Fruit fly (Drosophila melanogaster) whole organism, embryonic: ENCODE measurements around the gene Drsl1.

Source experiments
- Abd-B ChIP-seq: fragments of 200-800 bp; sonication (Bioruptor generic); optimal IDR thresholded peaks from 2 replicates; lab custom pipeline; 2018; ENCODE audit warnings: missing biosample characterization, mild to moderate bottlenecking, missing genetic modification characterization, moderate library complexity
- Antp ChIP-seq: fragments of 200-800 bp; sonication (Bioruptor generic); optimal IDR thresholded peaks from 3 replicates; lab custom pipeline; 2016; ENCODE audit warnings: missing biosample characterization, missing genetic modification characterization
- Atf6 ChIP-seq: fragments of 200-800 bp; sonication (Bioruptor generic); IDR thresholded peaks from 2 replicates; pipeline ENCODE4 v1.3.6; 2022; ENCODE audit warnings: missing biosample characterization, missing genetic modification characterization
- Awh ChIP-seq: fragments of 200-800 bp; sonication (Bioruptor generic); IDR thresholded peaks from 2 replicates; pipeline ENCODE4, ENCODE4 v1.3.6; 2022; ENCODE audit warnings: missing biosample characterization, missing genetic modification characterization
- BEAF-32 ChIP-seq: fragments of 200-800 bp; sonication (Bioruptor generic); optimal IDR thresholded peaks from 3 replicates; lab custom pipeline; 2017; ENCODE audit warnings: missing biosample characterization, missing genetic modification characterization, mild to moderate bottlenecking, moderate library complexity, missing genetic modification reagents
- C15 ChIP-seq: fragments of 200-800 bp; sonication (Bioruptor generic); IDR thresholded peaks from 3 replicates; pipeline ENCODE4 v1.3.6; 2022; ENCODE audit warnings: missing biosample characterization, missing genetic modification characterization
- CG10274 ChIP-seq: fragments of 200-800 bp; sonication (Bioruptor generic); optimal IDR thresholded peaks from 3 replicates; lab custom pipeline; 2017; ENCODE audit warnings: missing biosample characterization, mild to moderate bottlenecking, missing genetic modification characterization
- CG10321 ChIP-seq: fragments of 200-800 bp; sonication (Bioruptor generic); IDR thresholded peaks from 2 replicates; pipeline ENCODE4 v1.3.6; 2022; ENCODE audit warnings: missing biosample characterization, missing genetic modification characterization
- CG11085 ChIP-seq: fragments of 200-800 bp; sonication (Bioruptor generic); IDR thresholded peaks from 2 replicates; pipeline ENCODE4 v1.3.6; 2022; ENCODE audit warnings: missing biosample characterization, missing genetic modification characterization
- CG12071 ChIP-seq: fragments of 200-800 bp; sonication (Bioruptor generic); optimal IDR thresholded peaks from 3 replicates; lab custom pipeline; 2018; ENCODE audit warnings: missing biosample characterization, mild to moderate bottlenecking, missing genetic modification characterization
- CG13624 ChIP-seq: fragments of 200-800 bp; sonication (Bioruptor generic); optimal IDR thresholded peaks from 2 replicates; lab custom pipeline; 2016; ENCODE audit warnings: missing biosample characterization, missing genetic modification characterization
- CG15601 ChIP-seq: fragments of 200-800 bp; sonication (Bioruptor generic); optimal IDR thresholded peaks from 3 replicates; lab custom pipeline; 2019; ENCODE audit warnings: missing biosample characterization, mild to moderate bottlenecking, missing genetic modification characterization, moderate library complexity
- CG16779 ChIP-seq: fragments of 200-800 bp; sonication (Bioruptor generic); IDR thresholded peaks from 2 replicates; pipeline ENCODE4 v1.3.6; 2022; ENCODE audit warnings: missing biosample characterization, missing genetic modification characterization
- CG16813 ChIP-seq: fragments of 200-800 bp; sonication (Bioruptor generic); IDR thresholded peaks from 3 replicates; pipeline ENCODE4 v1.3.6; 2022; ENCODE audit warnings: missing biosample characterization, missing genetic modification characterization; ENCODE audit not compliant: partially characterized antibody
- CG17829 ChIP-seq: fragments of 200-800 bp; optimal IDR thresholded peaks from 2 replicates; lab custom pipeline; 2019; ENCODE audit warnings: missing biosample characterization, mild to moderate bottlenecking, missing genetic modification characterization, moderate library complexity
- CG18262 ChIP-seq: fragments of 200-800 bp; optimal IDR thresholded peaks from 3 replicates; lab custom pipeline; 2019; ENCODE audit warnings: missing biosample characterization, mild to moderate bottlenecking, missing genetic modification characterization, moderate library complexity
- CG2120 ChIP-seq: fragments of 200-800 bp; sonication (Bioruptor generic); optimal IDR thresholded peaks from 3 replicates; lab custom pipeline; 2016; ENCODE audit warnings: missing biosample characterization, missing genetic modification characterization
- CG2678 ChIP-seq: fragments of 200-800 bp; sonication (Bioruptor generic); optimal IDR thresholded peaks from 3 replicates; lab custom pipeline; 2019; ENCODE audit warnings: missing biosample characterization, mild to moderate bottlenecking, missing genetic modification characterization, moderate library complexity
- CG4854 ChIP-seq: fragments of 200-800 bp; sonication (Bioruptor generic); optimal IDR thresholded peaks from 2 replicates; lab custom pipeline; 2016; ENCODE audit warnings: missing biosample characterization, missing genetic modification characterization, inconsistent platforms
- CG6813 ChIP-seq: fragments of 200-800 bp; sonication (Bioruptor generic); optimal IDR thresholded peaks from 2 replicates; lab custom pipeline; 2017; ENCODE audit warnings: missing biosample characterization, missing genetic modification characterization, mild to moderate bottlenecking, moderate library complexity, missing genetic modification reagents
- CG8089 ChIP-seq: fragments of 200-800 bp; sonication (Bioruptor generic); optimal IDR thresholded peaks from 3 replicates; lab custom pipeline; 2016; ENCODE audit warnings: missing biosample characterization, missing genetic modification characterization
- CG8924 ChIP-seq: fragments of 200-800 bp; optimal IDR thresholded peaks from 3 replicates; lab custom pipeline; 2019; ENCODE audit warnings: missing biosample characterization, mild to moderate bottlenecking, missing genetic modification characterization, moderate library complexity
- Camta ChIP-seq: fragments of 200-800 bp; sonication (Bioruptor generic); optimal IDR thresholded peaks from 2 replicates; lab custom pipeline; 2016; ENCODE audit warnings: missing biosample characterization, missing genetic modification characterization
- Dek ChIP-seq: fragments of 200-800 bp; sonication (Bioruptor generic); optimal IDR thresholded peaks from 3 replicates; lab custom pipeline; 2019; ENCODE audit warnings: missing biosample characterization, mild to moderate bottlenecking, missing genetic modification characterization, moderate library complexity
- ERR ChIP-seq: fragments of 200-800 bp; sonication (Bioruptor generic); optimal IDR thresholded peaks from 2 replicates; lab custom pipeline; 2016; ENCODE audit warnings: missing biosample characterization, missing genetic modification characterization
- Fer3 ChIP-seq: fragments of 200-800 bp; sonication (Bioruptor generic); optimal IDR thresholded peaks from 2 replicates; lab custom pipeline; 2018; ENCODE audit warnings: missing biosample characterization, mild to moderate bottlenecking, missing genetic modification characterization, moderate library complexity
- Hand ChIP-seq: fragments of 200-800 bp; sonication (Bioruptor generic); optimal IDR thresholded peaks from 2 replicates; lab custom pipeline; 2017; ENCODE audit warnings: mild to moderate bottlenecking, missing biosample characterization, missing genetic modification reagents, missing genetic modification characterization
- Hmr ChIP-seq: fragments of 200-800 bp; sonication (Bioruptor generic); optimal IDR thresholded peaks from 3 replicates; lab custom pipeline; 2017; ENCODE audit warnings: mild to moderate bottlenecking, missing biosample characterization, missing genetic modification reagents, missing genetic modification characterization
- Hr3 ChIP-seq: fragments of 200-800 bp; sonication (Bioruptor generic); optimal IDR thresholded peaks from 3 replicates; lab custom pipeline; 2016; ENCODE audit warnings: missing biosample characterization, missing genetic modification characterization
- NK7.1 ChIP-seq: fragments of 200-800 bp; sonication (Bioruptor generic); optimal IDR thresholded peaks from 3 replicates; lab custom pipeline; 2016; ENCODE audit warnings: missing biosample characterization, missing genetic modification characterization
- Nf-YC ChIP-seq: fragments of 200-800 bp; optimal IDR thresholded peaks from 3 replicates; lab custom pipeline; 2019; ENCODE audit warnings: missing biosample characterization, mild to moderate bottlenecking, missing genetic modification characterization, moderate library complexity
- Rx ChIP-seq: fragments of 200-800 bp; sonication (Bioruptor generic); IDR thresholded peaks from 2 replicates; pipeline ENCODE4 v1.3.6; 2022; ENCODE audit warnings: missing biosample characterization, missing genetic modification characterization
- Sin3A ChIP-seq: fragments of >200 bp; optimal IDR thresholded peaks from 2 replicates; lab custom pipeline; 2018
- ac ChIP-seq: fragments of 200-800 bp; sonication (Bioruptor generic); optimal IDR thresholded peaks from 3 replicates; lab custom pipeline; 2017; ENCODE audit warnings: missing biosample characterization, mild to moderate bottlenecking, missing genetic modification characterization
- chif ChIP-seq, 2 experiments: fragments of 200-800 bp; sonication (Bioruptor generic); optimal IDR thresholded peaks; 3 replicates each; lab custom pipeline; 2016; ENCODE audit warnings: missing biosample characterization in 2 of 2, missing genetic modification characterization in 2 of 2
- corto ChIP-seq: fragments of 200-800 bp; sonication (Bioruptor generic); optimal IDR thresholded peaks from 2 replicates; lab custom pipeline; 2016; ENCODE audit warnings: missing biosample characterization, mild to moderate bottlenecking, missing genetic modification characterization, moderate library complexity
- dan ChIP-seq: fragments of 200-800 bp; sonication (Bioruptor generic); IDR thresholded peaks from 2 replicates; pipeline ENCODE4 v1.3.6; 2022; ENCODE audit warnings: missing biosample characterization, missing genetic modification characterization
- dysf ChIP-seq: fragments of 200-800 bp; sonication (Bioruptor generic); IDR thresholded peaks from 3 replicates; pipeline ENCODE4 v1.3.6; 2022; ENCODE audit warnings: missing biosample characterization, missing genetic modification characterization
- esg ChIP-seq: fragments of 200-800 bp; sonication (Bioruptor generic); conservative IDR thresholded peaks from 2 replicates; pipeline ENCODE4 v1.3.6; 2022; ENCODE audit warnings: missing biosample characterization, missing genetic modification characterization
- exex ChIP-seq: fragments of 200-800 bp; sonication (Bioruptor generic); optimal IDR thresholded peaks from 4 replicates; lab custom pipeline; 2018; ENCODE audit warnings: missing biosample characterization, mild to moderate bottlenecking, missing genetic modification characterization, moderate library complexity
- fd3F ChIP-seq: fragments of 200-800 bp; sonication (Bioruptor generic); optimal IDR thresholded peaks from 2 replicates; lab custom pipeline; 2018; ENCODE audit warnings: missing biosample characterization, mild to moderate bottlenecking, missing genetic modification characterization, moderate library complexity
- mirr ChIP-seq: fragments of 200-800 bp; sonication (Bioruptor generic); optimal IDR thresholded peaks from 3 replicates; lab custom pipeline; 2018; ENCODE audit warnings: missing biosample characterization, mild to moderate bottlenecking, missing genetic modification characterization
- nmo ChIP-seq: fragments of 200-800 bp; sonication (Bioruptor generic); optimal IDR thresholded peaks from 2 replicates; lab custom pipeline; 2018; ENCODE audit warnings: missing biosample characterization, mild to moderate bottlenecking, missing genetic modification characterization, moderate library complexity
- repo ChIP-seq: fragments of 200-800 bp; sonication (Bioruptor generic); optimal IDR thresholded peaks from 2 replicates; lab custom pipeline; 2016; ENCODE audit warnings: missing biosample characterization, missing genetic modification characterization
- sd ChIP-seq: fragments of 200-800 bp; sonication (Bioruptor generic); optimal IDR thresholded peaks from 3 replicates; lab custom pipeline; 2018; ENCODE audit warnings: missing biosample characterization, mild to moderate bottlenecking, missing genetic modification characterization, moderate library complexity
- slou ChIP-seq: fragments of 200-800 bp; sonication (Bioruptor generic); optimal IDR thresholded peaks from 3 replicates; lab custom pipeline; 2016; ENCODE audit warnings: missing biosample characterization, missing genetic modification characterization
- so ChIP-seq: fragments of 200-800 bp; sonication (Bioruptor generic); IDR thresholded peaks from 3 replicates; pipeline ENCODE4 v1.3.6; 2022; ENCODE audit warnings: missing biosample characterization, missing genetic modification characterization
- tap ChIP-seq: fragments of 200-800 bp; optimal IDR thresholded peaks from 3 replicates; lab custom pipeline; 2019; ENCODE audit warnings: missing biosample characterization, mild to moderate bottlenecking, missing genetic modification characterization, moderate library complexity
- unpg ChIP-seq: fragments of 200-800 bp; sonication (Bioruptor generic); optimal IDR thresholded peaks from 3 replicates; lab custom pipeline; 2018; ENCODE audit warnings: missing biosample characterization, mild to moderate bottlenecking, missing genetic modification characterization, moderate library complexity
- zfh1 ChIP-seq: fragments of 200-800 bp; sonication (Bioruptor generic); IDR thresholded peaks from 3 replicates; pipeline ENCODE4 v1.3.6; 2022; ENCODE audit warnings: missing biosample characterization, missing genetic modification characterization

Drsl1 gene

dm6 chr3L:3336368-3337164 is 978 bp upstream of the Drsl1 start, which contains the start of the genes Drsl6 and kst (continued):
- TF ChIP-seq CG10321 (0 out of 2 replicates have a peak, but pooled peaks have one; percentile 20), corto (GFP tag; lab: Kevin White, UChicago) (no peak), CG2678 (tag; lab: Kevin White, UChicago) (no peak), fd3F (no peak), CG18262 (peak; percentile 17), ERR (no peak), exex (no peak), Hr3 (GFP tag; lab: Kevin White, UChicago) (no peak), CG10274 (GFP tag; lab: Kevin White, UChicago) (no peak), chif (GFP tag; optimal IDR thresholded peaks at IDR 0.05; lab: Kevin White, UChicago) (no peak), slou (GFP tag; lab: Kevin White, UChicago) (no peak), repo (no peak), CG12071 (GFP tag; lab: Kevin White, UChicago) (peak; percentile 1), Rx (GFP tag; lab: Robert Waterston, UW) (no peak), Fer3 (peak; percentile 29), unpg (no peak), dan (GFP tag; lab: Robert Waterston, UW) (no peak), C15 (0 out of 3 replicates have a peak, but pooled peaks have one; percentile 9), CG8089 (GFP tag; lab: Kevin White, UChicago) (no peak), Hand (GFP tag; lab: Kevin White, UChicago) (no peak), Abd-B (GFP tag; lab: Kevin White, UChicago) (no peak), Nf-YC (tag; lab: Kevin White, UChicago) (no peak), CG4854 (peak; percentile 37), CG2120 (GFP tag; lab: Kevin White, UChicago) (peak; percentile 37), Hmr (GFP tag; lab: Kevin White, UChicago) (no peak), sd (tag; lab: Kevin White, UChicago) (peak; percentile 96), CG15601 (peak; percentile 23), esg (GFP tag; lab: Robert Waterston, UW) (no peak), Sin3A (lab: Kevin White, UChicago) (peak; percentile 16), nmo (GFP tag; lab: Kevin White, UChicago) (no peak), Awh (GFP tag; lab: Robert Waterston, UW) (peak; percentile 70; the same call in 1 of the 2 replicates), Antp (no peak), CG6813 (GFP tag; lab: Kevin White, UChicago) (peak; percentile 9), BEAF-32 (GFP tag; lab: Kevin White, UChicago) (peak; percentile 64), NK7.1 (no peak), so (peak; percentile 15; the same call in 1 of the 3 replicates), dysf (GFP tag; lab: Robert Waterston, UW) (no peak), CG13624 (GFP tag; lab: Kevin White, UChicago) (peak; percentile 6), Dek (tag; lab: Kevin White, UChicago) (peak; percentile 3), zfh1 (GFP tag; lab: Robert Waterston, UW) (no peak), CG16813 (GFP tag; lab: Robert Waterston, UW) (no peak), CG17829 (tag; lab: Kevin White, UChicago) (peak; percentile 45), mirr (GFP tag; lab: Kevin White, UChicago) (peak; percentile 12), tap (tag; lab: Kevin White, UChicago) (no peak), CG16779 (GFP tag; lab: Robert Waterston, UW) (no peak), CG8924 (tag; lab: Kevin White, UChicago) (peak; percentile 39), ac (GFP tag; lab: Kevin White, UChicago) (no peak), Camta (GFP tag; lab: Kevin White, UChicago) (peak; percentile 43), Atf6 (GFP tag; lab: Robert Waterston, UW) (peak; percentile 37; the same call in 1 of the 2 replicates), CG11085 (no peak)
